Worm (Caenorhabditis elegans) whole organism, L3 larva: ENCODE results near the gene nhr-47.

Experiments used
- ceh-9 ChIP-seq: sonication (generic microtip); optimal IDR thresholded peaks from 2 replicates; lab custom pipeline; 2018; ENCODE audit warnings: missing biosample characterization, missing genetic modification characterization
- nhr-11 ChIP-seq: fragments of 150-350 bp; optimal IDR thresholded peaks from 2 replicates; lab custom pipeline; 2014; ENCODE audit warnings: missing biosample characterization, missing genetic modification characterization

DNA sequence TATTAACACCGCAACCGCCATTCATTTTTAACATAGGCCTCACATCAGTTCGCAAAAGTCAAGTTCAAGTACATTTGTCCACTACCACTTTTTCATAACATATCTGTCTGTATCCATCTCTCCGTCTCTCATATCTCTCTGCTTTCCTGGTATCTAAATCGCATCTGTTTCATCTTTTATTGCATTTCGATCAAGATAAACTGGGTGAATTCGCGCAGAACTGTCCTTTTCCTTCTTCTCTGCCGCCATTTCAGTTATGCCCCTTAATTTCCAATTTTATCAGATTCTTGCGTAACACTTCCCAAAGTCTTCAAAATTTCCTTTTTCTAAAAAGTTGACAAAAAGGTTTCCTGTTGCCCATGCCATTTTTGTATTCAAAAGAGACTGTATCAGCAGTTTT lies 18.2 kb downstream of the nhr-47 start:
- TF ChIP-seq nhr-11 (tag; lab: Kevin White, UChicago) (no peak), ceh-9 (tag; lab: Kevin White, UChicago) (no peak)
